Fruit fly (Drosophila melanogaster) whole organism, embryonic: ENCODE data around the gene PH4alphaEFB.

Experiments used
- B-H1 ChIP-seq: fragments of 200-800 bp; sonication (Bioruptor generic); IDR thresholded peaks from 3 replicates; pipeline ENCODE4 v1.3.6; 2022; ENCODE audit warnings: missing biosample characterization, missing genetic modification characterization
- CG10267 ChIP-seq: fragments of 200-800 bp; sonication (Bioruptor generic); optimal IDR thresholded peaks from 2 replicates; lab custom pipeline; 2018; ENCODE audit warnings: missing biosample characterization, mild to moderate bottlenecking, missing genetic modification characterization, moderate library complexity
- CG11093 ChIP-seq: fragments of 200-800 bp; sonication (Bioruptor generic); IDR thresholded peaks from 3 replicates; pipeline ENCODE4 v1.3.6; 2022; ENCODE audit warnings: missing biosample characterization, missing genetic modification characterization
- CG12744 ChIP-seq: fragments of 200-800 bp; sonication (Bioruptor generic); optimal IDR thresholded peaks from 2 replicates; lab custom pipeline; 2016; ENCODE audit warnings: missing biosample characterization, missing genetic modification characterization
- CG13123 ChIP-seq: fragments of 200-800 bp; sonication (Bioruptor generic); optimal IDR thresholded peaks from 2 replicates; lab custom pipeline; 2016; ENCODE audit warnings: missing biosample characterization, missing genetic modification characterization
- CG13424 ChIP-seq: fragments of 200-800 bp; sonication (Bioruptor generic); optimal IDR thresholded peaks from 2 replicates; lab custom pipeline; 2019; ENCODE audit warnings: missing biosample characterization, mild to moderate bottlenecking, missing genetic modification characterization, moderate library complexity
- CG13775 ChIP-seq: fragments of 200-800 bp; sonication (Bioruptor generic); optimal IDR thresholded peaks from 3 replicates; lab custom pipeline; 2017; ENCODE audit warnings: missing biosample characterization, mild to moderate bottlenecking, missing genetic modification characterization
- CG16779 ChIP-seq: fragments of 200-800 bp; sonication (Bioruptor generic); IDR thresholded peaks from 2 replicates; pipeline ENCODE4 v1.3.6; 2022; ENCODE audit warnings: missing biosample characterization, missing genetic modification characterization
- CG16863 ChIP-seq: fragments of 200-800 bp; sonication (Bioruptor generic); optimal IDR thresholded peaks from 3 replicates; lab custom pipeline; 2016; ENCODE audit warnings: missing biosample characterization, missing genetic modification characterization
- CG17328 ChIP-seq: fragments of 200-800 bp; sonication (Bioruptor generic); IDR thresholded peaks from 2 replicates; pipeline ENCODE4 v1.3.6; 2022; ENCODE audit warnings: missing biosample characterization, missing genetic modification characterization
- CG18764 ChIP-seq: fragments of 200-800 bp; sonication (Bioruptor generic); optimal IDR thresholded peaks from 3 replicates; lab custom pipeline; 2016; ENCODE audit warnings: missing biosample characterization, missing genetic modification characterization
- CG2129 ChIP-seq: fragments of 200-800 bp; sonication (Bioruptor generic); IDR thresholded peaks from 2 replicates; pipeline ENCODE4 v1.3.6; 2022; ENCODE audit warnings: missing biosample characterization, missing genetic modification characterization; ENCODE audit not compliant: partially characterized antibody
- CG2712 ChIP-seq: fragments of 200-800 bp; optimal IDR thresholded peaks from 3 replicates; lab custom pipeline; 2019; ENCODE audit warnings: missing biosample characterization, mild to moderate bottlenecking, missing genetic modification characterization, moderate library complexity
- CG6654 ChIP-seq: fragments of 200-800 bp; sonication (Bioruptor generic); optimal IDR thresholded peaks from 2 replicates; lab custom pipeline; 2017; ENCODE audit warnings: missing biosample characterization, mild to moderate bottlenecking, missing genetic modification characterization
- CG7963 ChIP-seq: fragments of 200-800 bp; sonication (Bioruptor generic); IDR thresholded peaks from 3 replicates; pipeline ENCODE4 v1.3.6; 2022; ENCODE audit warnings: missing biosample characterization, missing genetic modification characterization; ENCODE audit not compliant: partially characterized antibody
- CG9437 ChIP-seq: fragments of 200-800 bp; sonication (Bioruptor generic); optimal IDR thresholded peaks from 2 replicates; lab custom pipeline; 2018; ENCODE audit warnings: missing biosample characterization, mild to moderate bottlenecking, missing genetic modification characterization
- CG9797 ChIP-seq: fragments of 200-800 bp; sonication (Bioruptor generic); optimal IDR thresholded peaks from 3 replicates; lab custom pipeline; 2018; ENCODE audit warnings: missing biosample characterization, mild to moderate bottlenecking, missing genetic modification characterization
- CkIIα-i1 ChIP-seq: fragments of 200-800 bp; sonication (Bioruptor generic); IDR thresholded peaks from 2 replicates; pipeline ENCODE4 v1.3.6; 2022; ENCODE audit warnings: missing biosample characterization, missing genetic modification characterization
- Deaf1 ChIP-seq: fragments of 200-800 bp; optimal IDR thresholded peaks from 3 replicates; lab custom pipeline; 2019; ENCODE audit warnings: missing biosample characterization, mild to moderate bottlenecking, missing genetic modification characterization, moderate library complexity
- Doc3 ChIP-seq: fragments of 200-800 bp; sonication (Bioruptor generic); IDR thresholded peaks from 3 replicates; pipeline ENCODE4 v1.3.6; 2022; ENCODE audit warnings: missing biosample characterization, missing genetic modification characterization; ENCODE audit not compliant: partially characterized antibody
- HLH3B ChIP-seq: fragments of 200-800 bp; sonication (Bioruptor generic); IDR thresholded peaks from 2 replicates; pipeline ENCODE4 v1.3.6; 2022; ENCODE audit warnings: missing biosample characterization, missing genetic modification characterization
- HLH4C ChIP-seq: fragments of 200-800 bp; sonication (Bioruptor generic); IDR thresholded peaks from 3 replicates; pipeline ENCODE4 v1.3.6; 2022; ENCODE audit warnings: missing biosample characterization, missing genetic modification characterization; ENCODE audit not compliant: partially characterized antibody
- Hey ChIP-seq: fragments of 200-800 bp; sonication (Bioruptor generic); optimal IDR thresholded peaks from 3 replicates; lab custom pipeline; 2018; ENCODE audit warnings: missing biosample characterization, mild to moderate bottlenecking, missing genetic modification characterization
- Lim3 ChIP-seq: fragments of 200-800 bp; sonication (Bioruptor generic); IDR thresholded peaks from 2 replicates; pipeline ENCODE4 v1.3.6; 2022; ENCODE audit warnings: missing biosample characterization, missing genetic modification characterization
- Max ChIP-seq: fragments of 200-800 bp; sonication (Bioruptor generic); optimal IDR thresholded peaks from 2 replicates; lab custom pipeline; 2016; ENCODE audit warnings: missing biosample characterization, mild to moderate bottlenecking, missing genetic modification characterization
- NC2β ChIP-seq: fragments of 200-800 bp; sonication (Bioruptor generic); optimal IDR thresholded peaks from 2 replicates; lab custom pipeline; 2016; ENCODE audit warnings: missing biosample characterization, missing genetic modification characterization
- NK7.1 ChIP-seq: fragments of 200-800 bp; sonication (Bioruptor generic); optimal IDR thresholded peaks from 3 replicates; lab custom pipeline; 2016; ENCODE audit warnings: missing biosample characterization, missing genetic modification characterization
- Sry-β ChIP-seq: fragments of 200-800 bp; sonication (Bioruptor generic); optimal IDR thresholded peaks from 2 replicates; lab custom pipeline; 2018; ENCODE audit warnings: missing biosample characterization, mild to moderate bottlenecking, missing genetic modification characterization, moderate library complexity
- Vsx1 ChIP-seq: fragments of 200-800 bp; sonication (Bioruptor generic); optimal IDR thresholded peaks from 2 replicates; lab custom pipeline; 2017; ENCODE audit warnings: missing biosample characterization, mild to moderate bottlenecking, missing genetic modification characterization, missing genetic modification reagents
- Xrp1 ChIP-seq: fragments of 200-800 bp; sonication (Bioruptor generic); IDR thresholded peaks from 2 replicates; pipeline ENCODE4 v1.3.6; 2022; ENCODE audit warnings: missing biosample characterization, missing genetic modification characterization
- YL-1 ChIP-seq: fragments of 200-800 bp; sonication (Bioruptor generic); optimal IDR thresholded peaks from 3 replicates; lab custom pipeline; 2017; ENCODE audit warnings: missing biosample characterization, mild to moderate bottlenecking, missing genetic modification characterization
- crc ChIP-seq: fragments of 200-800 bp; sonication (Bioruptor generic); optimal IDR thresholded peaks from 2 replicates; lab custom pipeline; 2016; ENCODE audit warnings: missing biosample characterization, missing genetic modification characterization
- disco-r ChIP-seq: fragments of 200-800 bp; sonication (Bioruptor generic); optimal IDR thresholded peaks from 2 replicates; lab custom pipeline; 2016; ENCODE audit warnings: missing biosample characterization, missing genetic modification characterization
- esg ChIP-seq: fragments of 200-800 bp; sonication (Bioruptor generic); conservative IDR thresholded peaks from 2 replicates; pipeline ENCODE4 v1.3.6; 2022; ENCODE audit warnings: missing biosample characterization, missing genetic modification characterization
- ewg ChIP-seq: fragments of 200-800 bp; sonication (Bioruptor generic); optimal IDR thresholded peaks from 3 replicates; lab custom pipeline; 2017; ENCODE audit warnings: mild to moderate bottlenecking, missing biosample characterization, missing genetic modification reagents, missing genetic modification characterization
- gsb-n ChIP-seq: fragments of 200-800 bp; sonication (Bioruptor generic); optimal IDR thresholded peaks from 3 replicates; lab custom pipeline; 2018; ENCODE audit warnings: missing biosample characterization, mild to moderate bottlenecking, missing genetic modification characterization
- insv ChIP-seq, 2 experiments: fragments of 200-800 bp; sonication (Bioruptor generic); optimal IDR thresholded peaks; 3 replicates each; lab custom pipeline; 2016 to 2018; ENCODE audit warnings: missing biosample characterization in 2 of 2, missing genetic modification characterization in 2 of 2
- ken ChIP-seq: fragments of 200-800 bp; sonication (Bioruptor generic); IDR thresholded peaks from 3 replicates; pipeline ENCODE4 v1.3.6; 2022; ENCODE audit warnings: missing biosample characterization, missing genetic modification characterization
- lov ChIP-seq, 2 experiments: fragments of 200-800 bp in 1 of 2; fragments of >200 bp in 1 of 2; sonication (Bioruptor generic) in 1 of 2; IDR thresholded peaks in 1 of 2; optimal IDR thresholded peaks in 1 of 2; 2 replicates in 1 of 2; 3 replicates in 1 of 2; pipeline versions ENCODE4 v1.3.6 to Lab custom; 2017 to 2022; ENCODE audit warnings: missing biosample characterization in 1 of 2, missing genetic modification characterization in 1 of 2
- mirr ChIP-seq: fragments of 200-800 bp; sonication (Bioruptor generic); optimal IDR thresholded peaks from 3 replicates; lab custom pipeline; 2018; ENCODE audit warnings: missing biosample characterization, mild to moderate bottlenecking, missing genetic modification characterization
- mld ChIP-seq: fragments of 200-800 bp; sonication (Bioruptor generic); IDR thresholded peaks from 3 replicates; pipeline ENCODE4 v1.3.6; 2022; ENCODE audit warnings: missing biosample characterization, missing genetic modification characterization; ENCODE audit not compliant: partially characterized antibody
- odd ChIP-seq: fragments of 200-800 bp; sonication (Bioruptor generic); optimal IDR thresholded peaks from 2 replicates; lab custom pipeline; 2017; ENCODE audit warnings: missing biosample characterization, mild to moderate bottlenecking, missing genetic modification characterization
- ranshi ChIP-seq: fragments of 200-800 bp; sonication (Bioruptor generic); IDR thresholded peaks from 2 replicates; pipeline ENCODE4 v1.3.6; 2022; ENCODE audit warnings: missing biosample characterization, missing genetic modification characterization
- sd ChIP-seq: fragments of 200-800 bp; sonication (Bioruptor generic); optimal IDR thresholded peaks from 3 replicates; lab custom pipeline; 2018; ENCODE audit warnings: missing biosample characterization, mild to moderate bottlenecking, missing genetic modification characterization, moderate library complexity
- sob ChIP-seq: fragments of 200-800 bp; sonication (Bioruptor generic); IDR thresholded peaks from 2 replicates; pipeline ENCODE4 v1.3.6; 2022; ENCODE audit warnings: missing biosample characterization, missing genetic modification characterization
- sr ChIP-seq: fragments of 200-800 bp; sonication (Bioruptor generic); IDR thresholded peaks from 3 replicates; pipeline ENCODE4 v1.3.6; 2022; ENCODE audit warnings: missing biosample characterization, missing genetic modification characterization
- usp ChIP-seq: fragments of >200 bp; optimal IDR thresholded peaks from 2 replicates; lab custom pipeline; 2017; ENCODE audit warnings: missing biosample characterization, missing genetic modification characterization
- vnd ChIP-seq: fragments of 200-800 bp; sonication (Bioruptor generic); IDR thresholded peaks from 3 replicates; pipeline ENCODE4 v1.3.6; 2022; ENCODE audit warnings: missing biosample characterization, missing genetic modification characterization; ENCODE audit not compliant: partially characterized antibody
- vvl ChIP-seq: fragments of 200-800 bp; sonication (Bioruptor generic); IDR thresholded peaks from 2 replicates; pipeline ENCODE4 v1.3.6; 2022; ENCODE audit warnings: missing biosample characterization, missing genetic modification characterization
- zen2 ChIP-seq: fragments of 200-800 bp; sonication (Bioruptor generic); IDR thresholded peaks from 3 replicates; pipeline ENCODE4 v1.3.6; 2022; ENCODE audit warnings: missing biosample characterization, missing genetic modification characterization; ENCODE audit not compliant: partially characterized antibody

PH4alphaEFB gene

DNA sequence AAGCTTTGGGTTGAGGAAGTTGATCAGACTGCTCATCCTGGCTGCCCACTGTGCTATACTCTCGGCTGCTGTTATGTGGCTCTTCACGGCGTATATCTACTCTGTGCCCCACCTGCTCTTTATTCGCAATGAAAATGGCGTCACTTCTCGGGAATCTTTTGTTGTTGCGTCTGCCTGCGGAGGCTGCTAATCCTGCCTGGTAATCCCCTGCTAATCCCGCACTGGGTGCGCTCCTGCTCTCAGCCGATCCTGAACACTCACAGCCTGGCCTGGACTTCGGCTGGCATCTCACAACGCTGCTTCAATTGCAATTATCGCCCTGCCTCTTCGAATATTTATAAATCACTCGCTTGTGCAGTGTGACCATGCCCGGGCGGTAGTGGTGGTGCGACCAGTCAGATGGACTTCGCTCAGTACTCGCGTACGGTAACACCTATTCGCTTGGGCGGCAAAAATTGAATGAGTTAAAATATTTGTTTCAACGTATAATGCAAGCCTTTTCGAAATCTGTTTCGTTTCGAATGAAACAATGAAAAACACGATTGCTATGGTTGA lies 38.0 kb upstream of the PH4alphaEFB start, which contains the start of gene CG2218 (continued):
- TF ChIP-seq B-H1: no peak
- no peak for TF ChIP-seq NC2β (GFP tag; lab: Kevin White, UChicago)
- TF ChIP-seq odd (GFP tag; lab: Kevin White, UChicago): no peak
- TF ChIP-seq CG7963 (GFP tag; lab: Robert Waterston, UW): no peak
- no peak for TF ChIP-seq Lim3 (GFP tag; lab: Robert Waterston, UW)
- no peak for TF ChIP-seq Max (GFP tag; lab: Kevin White, UChicago)
- peak; percentile 28; the same call in 1 of the 2 replicates for TF ChIP-seq vvl (GFP tag; lab: Robert Waterston, UW)
- no peak for TF ChIP-seq ken (GFP tag; lab: Robert Waterston, UW)
- no peak for TF ChIP-seq usp (GFP tag; lab: Kevin White, UChicago)
- TF ChIP-seq CG18764 (GFP tag; lab: Kevin White, UChicago): no peak
- TF ChIP-seq esg (GFP tag; lab: Robert Waterston, UW): no peak
- no peak; the same call in 2 of the 3 replicates for TF ChIP-seq sr (GFP tag; lab: Robert Waterston, UW)
- no peak for TF ChIP-seq sob
- TF ChIP-seq CG12744 (GFP tag; lab: Kevin White, UChicago): no peak
- TF ChIP-seq zen2 (GFP tag; lab: Robert Waterston, UW): no peak
- TF ChIP-seq CG11093 (GFP tag; lab: Robert Waterston, UW): no peak
- TF ChIP-seq CG13123 (GFP tag; lab: Kevin White, UChicago): no peak
- no peak for TF ChIP-seq CG16863
- no peak for TF ChIP-seq CG13775 (GFP tag; lab: Kevin White, UChicago)
- TF ChIP-seq insv (GFP tag; optimal IDR thresholded peaks at IDR 0.05; lab: Kevin White, UChicago): no peak
- TF ChIP-seq mld (GFP tag; lab: Robert Waterston, UW): no peak
- TF ChIP-seq gsb-n: no peak
- TF ChIP-seq sd (tag; lab: Kevin White, UChicago): peak; percentile 25
- TF ChIP-seq Doc3 (GFP tag; lab: Robert Waterston, UW): no peak
- TF ChIP-seq vnd (GFP tag; lab: Robert Waterston, UW): no peak
- no peak for TF ChIP-seq Vsx1 (GFP tag; lab: Kevin White, UChicago)
- no peak for TF ChIP-seq disco-r (GFP tag; lab: Kevin White, UChicago)
- TF ChIP-seq YL-1: peak; percentile 80
- TF ChIP-seq CG2129 (GFP tag; lab: Robert Waterston, UW): no peak
- TF ChIP-seq CG10267 (tag; lab: Kevin White, UChicago): peak; percentile 47
- TF ChIP-seq CG13424 (tag; lab: Kevin White, UChicago): no peak
- TF ChIP-seq CG9437: no peak
- peak; percentile 99 for TF ChIP-seq CG9797 (GFP tag; lab: Kevin White, UChicago)
- TF ChIP-seq CG6654: no peak
- TF ChIP-seq CkIIα-i1 (GFP tag; lab: Robert Waterston, UW): no peak
- TF ChIP-seq CG16779 (GFP tag; lab: Robert Waterston, UW): no peak
- TF ChIP-seq NK7.1 (GFP tag; lab: Kevin White, UChicago): no peak
- TF ChIP-seq Deaf1 (tag; lab: Kevin White, UChicago): no peak
- TF ChIP-seq Hey (tag; lab: Kevin White, UChicago): no peak
- no peak for TF ChIP-seq HLH4C (GFP tag; lab: Robert Waterston, UW)
- TF ChIP-seq CG2712 (tag; lab: Kevin White, UChicago): no peak
- no peak for TF ChIP-seq Xrp1 (GFP tag; lab: Robert Waterston, UW)
- no peak for TF ChIP-seq ewg (GFP tag; lab: Kevin White, UChicago)
- no peak for TF ChIP-seq HLH3B (GFP tag; lab: Robert Waterston, UW)
- no peak for TF ChIP-seq lov (optimal IDR thresholded peaks at IDR 0.05; lab: Kevin White, UChicago)
- TF ChIP-seq lov (GFP tag; IDR thresholded peaks at IDR 0.05; lab: Robert Waterston, UW): no peak
- TF ChIP-seq Sry-β (GFP tag; lab: Kevin White, UChicago): no peak
- no peak for TF ChIP-seq crc (GFP tag; lab: Kevin White, UChicago)
- TF ChIP-seq ranshi (GFP tag; lab: Robert Waterston, UW): no peak
- no peak for TF ChIP-seq CG17328 (GFP tag; lab: Robert Waterston, UW)
- peak; percentile 43 for TF ChIP-seq mirr
